Fruit fly (Drosophila melanogaster): ENCODE measurements around the gene Csl4.

- TF ChIP-seq CTCF (optimal IDR thresholded peaks at IDR 0.05), result no peak
- TF ChIP-seq CG8478 (optimal IDR thresholded peaks at IDR 0.05), result no peak
Observed at dm6 chr2L:11169904-11170303, 46.5 kb upstream of the Csl4 start.

All from S2 (cell line).